Fruit fly (Drosophila melanogaster): ENCODE data around the gene Jon65Aiv.

Gene Jon65Aiv

dm6 chr3L:6062860-6063607 lies 24.1 kb downstream of the Jon65Aiv start, which contains the start of gene CG10472 (continued):
- TF ChIP-seq z (GFP tag; IDR thresholded peaks at IDR 0.05) (no peak), CG13123 (GFP tag; optimal IDR thresholded peaks at IDR 0.05) (no peak), CG13296 (GFP tag; optimal IDR thresholded peaks at IDR 0.05) (no peak), CG14860 (GFP tag; IDR thresholded peaks at IDR 0.05; ENCODE audit: partially characterized antibody) (no peak), Adf1 (GFP tag; IDR thresholded peaks at IDR 0.05) (no peak), Kr (GFP tag; optimal IDR thresholded peaks at IDR 0.05) (no peak), CG8281 (tag; optimal IDR thresholded peaks at IDR 0.05) (no peak), sob (GFP tag; IDR thresholded peaks at IDR 0.05) (no peak), CG12942 (GFP tag; optimal IDR thresholded peaks at IDR 0.05) (no peak), CG3407 (GFP tag; optimal IDR thresholded peaks at IDR 0.05) (no peak), sens-2 (GFP tag; IDR thresholded peaks at IDR 0.05) (no peak), mirr (GFP tag; optimal IDR thresholded peaks at IDR 0.05) (peak; percentile 2), nom (GFP tag; optimal IDR thresholded peaks at IDR 0.05) (no peak)

DNA sequence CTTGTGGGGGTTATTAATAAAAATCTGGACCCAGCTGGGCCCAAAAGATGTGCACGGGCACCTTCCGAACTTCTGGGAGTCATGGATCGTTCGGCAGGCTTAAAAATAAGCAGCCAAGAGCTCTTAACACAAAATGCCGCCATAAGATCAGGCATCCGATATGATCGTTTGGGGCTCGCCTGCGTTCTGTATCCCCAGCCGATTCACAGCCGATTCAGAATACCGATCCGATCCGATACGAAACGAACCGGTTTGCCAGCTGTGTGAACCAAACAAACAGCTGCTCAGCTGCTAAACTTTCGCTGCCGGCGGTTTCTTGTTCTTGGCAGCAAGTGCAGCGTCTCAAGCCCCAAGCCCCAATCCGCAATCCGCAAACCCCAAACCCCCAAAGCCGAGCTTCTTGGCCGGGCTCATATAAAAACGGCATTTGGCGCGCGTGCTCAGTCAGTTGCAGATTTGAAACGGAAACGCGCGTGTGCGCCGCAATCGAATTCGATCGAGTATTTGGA lies 27.0 kb downstream of the Jon65Aiv start, which contains the start of gene CG42269:
TSS of gene CG42269 (plus strand) at position 416 of the 509 bp plus-strand sequence.
- TF ChIP-seq Deaf1 (tag; optimal IDR thresholded peaks at IDR 0.05): peak; percentile 56
- TF ChIP-seq abd-A (tag; optimal IDR thresholded peaks at IDR 0.05): no peak
- 0 out of 4 replicates have a peak, but pooled peaks have one; percentile 38 for TF ChIP-seq chinmo (GFP tag; IDR thresholded peaks at IDR 0.05; ENCODE audit: partially characterized antibody)
- no peak for TF ChIP-seq Camta (GFP tag; optimal IDR thresholded peaks at IDR 0.05)
- TF ChIP-seq toy (GFP tag; IDR thresholded peaks at IDR 0.05): no peak

DNA sequence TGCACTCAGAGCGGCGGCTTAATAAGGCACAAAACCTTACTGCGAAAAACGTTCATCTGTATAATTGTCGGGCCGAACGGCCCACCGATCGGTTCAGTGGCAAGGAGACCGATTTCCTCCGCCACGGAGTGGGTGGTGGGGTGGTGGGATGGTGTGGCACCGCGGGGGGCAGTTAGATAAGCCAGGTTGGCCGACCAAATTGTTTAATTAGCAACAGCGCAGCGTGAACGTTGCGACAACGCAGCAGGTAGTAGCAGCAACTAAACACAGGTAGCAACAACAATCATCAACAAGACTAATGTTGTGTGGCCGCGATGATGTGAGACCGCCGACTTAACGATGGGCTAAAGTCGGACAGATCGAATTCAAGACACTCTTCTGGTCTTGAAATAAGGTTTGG lies 29.2 kb downstream of the Jon65Aiv start:
- TF ChIP-seq ems (GFP tag; optimal IDR thresholded peaks at IDR 0.05) (no peak), Dref (GFP tag; IDR thresholded peaks at IDR 0.05) (0 out of 2 replicates have a peak, but pooled peaks have one; percentile 1), Drgx (GFP tag; IDR thresholded peaks at IDR 0.05) (peak; percentile 22; the same call in 1 of the 2 replicates), CG13894 (tag; optimal IDR thresholded peaks at IDR 0.05) (no peak), prd (optimal IDR thresholded peaks at IDR 0.05) (no peak), prd (GFP tag; IDR thresholded peaks at IDR 0.05) (0 out of 3 replicates have a peak, but pooled peaks have one; percentile 18), CG15479 (GFP tag; optimal IDR thresholded peaks at IDR 0.05) (peak; percentile 57), MBD-R2 (GFP tag; IDR thresholded peaks at IDR 0.05) (0 out of 2 replicates have a peak, but pooled peaks have one; percentile 13), CG14860 (GFP tag; IDR thresholded peaks at IDR 0.05; ENCODE audit: partially characterized antibody) (no peak), Poxn (GFP tag; IDR thresholded peaks at IDR 0.05) (no peak), nerfin-1 (tag; optimal IDR thresholded peaks at IDR 0.05) (no peak), stwl (tag; optimal IDR thresholded peaks at IDR 0.05) (no peak), Hr39 (optimal IDR thresholded peaks at IDR 0.05) (peak; percentile 20), zen (tag; optimal IDR thresholded peaks at IDR 0.05) (peak; percentile 95), CG16863 (GFP tag; optimal IDR thresholded peaks at IDR 0.05) (no peak), CG6791 (GFP tag; IDR thresholded peaks at IDR 0.05; ENCODE audit: partially characterized antibody) (0 out of 3 replicates have a peak, but pooled peaks have one; percentile 36), Elba2 (GFP tag; optimal IDR thresholded peaks at IDR 0.05) (no peak), CG17829 (tag; optimal IDR thresholded peaks at IDR 0.05) (no peak)

dm6 chr3L:6070119-6070518 lies 31.2 kb downstream of the Jon65Aiv start:
- no peak for TF ChIP-seq CG8359 (GFP tag; optimal IDR thresholded peaks at IDR 0.05; ENCODE audit: borderline replicate concordance)
- peak; percentile 73 for TF ChIP-seq grn (GFP tag; optimal IDR thresholded peaks at IDR 0.05)
- peak in 1 of 2 experiments; percentile 56 for TF ChIP-seq Hr78 (GFP tag; optimal IDR thresholded peaks at IDR 0.05)
